Worm (Caenorhabditis elegans): Measurements from ENCODE around the gene Y22D7AL.15.
A peak's percentile ranks its signal among the peaks of the same experiment; 100 is the strongest.

The Y22D7AL.15 gene

ce11 chrIII:1616245-1617026 is 43.2 kb downstream of the Y22D7AL.15 start (continued):
- TF ChIP-seq alr-1 (tag; optimal IDR thresholded peaks at IDR 0.05; ENCODE audit: borderline replicate concordance) (no peak), unc-30 (tag; optimal IDR thresholded peaks at IDR 0.05) (no peak), lin-15B (tag; optimal IDR thresholded peaks at IDR 0.05) (no peak), fkh-8 (tag; optimal IDR thresholded peaks at IDR 0.05) (no peak), egl-13 (tag; optimal IDR thresholded peaks at IDR 0.05) (no peak), sox-4 (tag; optimal IDR thresholded peaks at IDR 0.05) (no peak), nhr-12 (tag; optimal IDR thresholded peaks at IDR 0.05) (no peak), mdl-1 (tag; optimal IDR thresholded peaks at IDR 0.05) (no peak), C16A3.4 (tag; optimal IDR thresholded peaks at IDR 0.05) (no peak), lsy-2 (tag; optimal IDR thresholded peaks at IDR 0.05) (peak; percentile 47 to 81), snpc-4 (tag; optimal IDR thresholded peaks at IDR 0.05) (no peak), dpl-1 (GFP tag; optimal IDR thresholded peaks at IDR 0.05) (peak; percentile 32 to 62 (median 55)), Y116A8C.19 (tag; optimal IDR thresholded peaks at IDR 0.05; ENCODE audit: borderline replicate concordance) (no peak), hlh-4 (tag; optimal IDR thresholded peaks at IDR 0.05) (no peak), dsc-1 (tag; optimal IDR thresholded peaks at IDR 0.05) (no peak), hpl-2 (GFP tag; optimal IDR thresholded peaks at IDR 0.05) (no peak), ama-1 (optimal IDR thresholded peaks at IDR 0.05) (peak; percentile 71), nhr-47 (tag; optimal IDR thresholded peaks at IDR 0.05) (peak; percentile 31), unc-98 (GFP tag; IDR thresholded peaks at IDR 0.05) (no peak), swsn-7 (tag; optimal IDR thresholded peaks at IDR 0.05) (no peak), lir-3 (tag; optimal IDR thresholded peaks at IDR 0.05; ENCODE audit: poor library complexity) (no peak), ceh-88 (GFP tag; IDR thresholded peaks at IDR 0.05) (no peak)

DNA sequence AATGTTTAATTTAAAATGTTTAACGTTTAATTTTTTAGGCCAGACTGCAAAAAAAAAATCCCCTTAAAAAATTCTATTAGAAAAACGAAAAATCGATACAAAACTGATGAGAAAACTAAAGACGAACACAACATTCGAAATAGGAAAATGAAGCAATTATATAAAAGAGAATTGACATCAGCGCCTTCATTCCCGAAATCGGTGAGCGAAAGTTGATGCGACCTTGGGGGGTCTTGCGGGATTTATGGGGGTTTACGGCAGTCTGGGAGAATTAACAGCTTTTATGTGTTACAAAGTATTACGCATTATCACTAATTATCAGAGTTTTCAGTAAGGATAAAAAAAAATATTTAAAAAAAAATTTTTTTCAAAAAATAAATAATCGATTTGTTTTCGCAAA is 45.3 kb downstream of the Y22D7AL.15 start:
- peak; percentile 99 for TF ChIP-seq blmp-1 (tag; optimal IDR thresholded peaks at IDR 0.05)
- TF ChIP-seq dpl-1 (GFP tag; optimal IDR thresholded peaks at IDR 0.05): no peak

DNA sequence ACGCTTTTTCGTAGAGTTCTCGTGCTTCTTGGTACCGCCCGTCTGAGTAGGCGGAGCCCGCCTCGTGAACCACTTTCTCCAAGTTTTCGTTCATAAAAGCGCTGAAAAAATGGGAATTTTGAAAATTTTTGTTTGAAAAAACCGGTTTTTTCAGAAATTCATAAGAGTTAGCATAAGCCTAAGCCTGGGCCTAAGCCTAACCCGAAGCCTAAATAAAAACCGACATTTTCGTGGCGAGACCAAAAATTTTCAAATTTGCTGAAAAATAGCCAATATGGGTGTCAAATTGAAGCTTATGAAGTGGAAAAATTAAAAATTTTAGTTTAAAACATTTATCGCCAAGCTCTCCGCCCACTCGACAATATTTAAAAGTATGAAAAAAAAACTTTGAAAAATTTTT is 45.7 kb downstream of the Y22D7AL.15 start, which contains the start of gene Y22D7AL.9:
Gene Y22D7AL.9 (minus strand): TSS at position 101 of the 400 bp plus-strand sequence.
- TF ChIP-seq sup-37 (GFP tag; optimal IDR thresholded peaks at IDR 0.05): no peak
- TF ChIP-seq nhr-85 (tag): no peak
- no peak for TF ChIP-seq nhr-11 (tag; optimal IDR thresholded peaks at IDR 0.05)
- no peak for TF ChIP-seq Y116A8C.19 (tag; optimal IDR thresholded peaks at IDR 0.05; ENCODE audit: borderline replicate concordance)
- no peak for TF ChIP-seq snu-23 (GFP tag; optimal IDR thresholded peaks at IDR 0.05)
- no peak for TF ChIP-seq dpl-1 (GFP tag; optimal IDR thresholded peaks at IDR 0.05)
- no peak for TF ChIP-seq ceh-90 (tag; optimal IDR thresholded peaks at IDR 0.05)
- no peak for TF ChIP-seq zag-1 (tag; optimal IDR thresholded peaks at IDR 0.05)
- no peak for TF ChIP-seq hpl-2 (GFP tag; optimal IDR thresholded peaks at IDR 0.05)
- TF ChIP-seq hlh-4 (tag; optimal IDR thresholded peaks at IDR 0.05): no peak
- TF ChIP-seq ets-5 (GFP tag; IDR thresholded peaks at IDR 0.05): no peak
- no peak for TF ChIP-seq fkh-10 (GFP tag; optimal IDR thresholded peaks at IDR 0.05)
- no peak for TF ChIP-seq F16B12.6 (tag; optimal IDR thresholded peaks at IDR 0.05)
- TF ChIP-seq unc-130 (tag; optimal IDR thresholded peaks at IDR 0.05): no peak

ce11 chrIII:1612974-1613568 is 46.6 kb downstream of the Y22D7AL.15 start:
- TF ChIP-seq ceh-82 (tag; optimal IDR thresholded peaks at IDR 0.05) (no peak), unc-86 (tag; optimal IDR thresholded peaks at IDR 0.05) (no peak), rnt-1 (tag; optimal IDR thresholded peaks at IDR 0.05) (no peak), fkh-4 (tag; optimal IDR thresholded peaks at IDR 0.05; ENCODE audit: borderline replicate concordance) (no peak), jun-1 (tag; optimal IDR thresholded peaks at IDR 0.05) (no peak)

All from whole organism, L1 larva.